Worm (Caenorhabditis elegans): Measurements from ENCODE around the gene C39B10.7.

The C39B10.7 gene

DNA sequence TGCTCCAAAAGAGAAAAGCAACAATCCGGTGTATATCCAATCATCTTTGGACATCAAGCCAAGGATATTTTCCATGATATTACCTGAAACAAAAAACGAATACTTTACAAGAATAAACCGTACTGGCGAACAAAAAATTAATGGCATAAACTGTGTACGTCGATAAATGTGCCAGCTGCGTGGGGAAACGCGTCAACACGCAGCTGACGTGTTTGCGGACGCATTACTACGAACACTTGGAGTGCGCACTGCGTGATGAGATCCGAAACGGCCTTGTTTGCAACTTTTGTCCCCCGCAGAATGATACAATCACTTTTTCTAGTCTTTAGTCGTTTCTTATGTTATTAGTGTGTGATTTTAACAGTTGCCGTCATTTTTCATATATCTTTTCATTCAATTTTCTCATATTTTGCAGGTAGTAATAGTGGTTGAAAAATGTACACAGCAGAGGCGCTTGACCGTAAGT, 47.8 kb downstream of the C39B10.7 start, which contains the start of the genes mboa-7 and git-1 (continued):
- no peak for TF ChIP-seq eyg-1 (tag; optimal IDR thresholded peaks at IDR 0.05)
- TF ChIP-seq ceh-2 (tag; optimal IDR thresholded peaks at IDR 0.05): no peak
- TF ChIP-seq pag-3 (tag; optimal IDR thresholded peaks at IDR 0.05; ENCODE audit: borderline replicate concordance): no peak
- TF ChIP-seq nfya-1 (tag; optimal IDR thresholded peaks at IDR 0.05): peak; percentile 41
- TF ChIP-seq unc-55 (GFP tag; optimal IDR thresholded peaks at IDR 0.05): no peak
- TF ChIP-seq sdc-2 (tag; optimal IDR thresholded peaks at IDR 0.05): peak; percentile 27
- TF ChIP-seq unc-86 (tag; optimal IDR thresholded peaks at IDR 0.05): no peak
- no peak for TF ChIP-seq nhr-11 (tag; optimal IDR thresholded peaks at IDR 0.05)
- no peak for TF ChIP-seq odd-2 (tag; optimal IDR thresholded peaks at IDR 0.05)
- TF ChIP-seq unc-42 (tag; optimal IDR thresholded peaks at IDR 0.05): no peak
- no peak for TF ChIP-seq pqm-1 (tag; optimal IDR thresholded peaks at IDR 0.05)
- peak; percentile 33 for TF ChIP-seq ceh-6 (GFP tag; optimal IDR thresholded peaks at IDR 0.05)
- no peak for TF ChIP-seq C38D4.7 (GFP tag; optimal IDR thresholded peaks at IDR 0.05)
- TF ChIP-seq ceh-24 (tag; optimal IDR thresholded peaks at IDR 0.05): no peak
- TF ChIP-seq hlh-8 (tag; optimal IDR thresholded peaks at IDR 0.05): no peak
- TF ChIP-seq fax-1 (tag; optimal IDR thresholded peaks at IDR 0.05): no peak
- TF ChIP-seq npax-4 (tag; optimal IDR thresholded peaks at IDR 0.05): no peak

DNA sequence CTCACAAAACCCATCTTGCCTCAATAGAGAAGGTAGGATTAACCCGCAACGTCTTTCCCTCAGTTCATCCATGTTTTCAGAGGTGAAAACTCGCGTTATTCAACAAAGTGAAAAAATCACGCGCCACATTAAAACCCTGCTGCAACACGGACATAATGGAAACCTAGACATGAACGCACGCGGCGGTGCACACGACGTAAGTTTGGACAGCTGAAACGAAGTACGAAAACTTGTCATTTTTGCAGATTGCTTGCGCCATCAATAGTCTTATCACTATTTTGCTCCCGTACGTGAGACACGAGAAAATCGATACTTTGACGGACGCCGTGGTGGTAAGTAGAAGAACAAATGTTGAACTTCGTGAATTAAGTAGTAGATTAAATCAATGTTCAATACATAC, 50.7 kb downstream of the C39B10.7 start:
- no peak for TF ChIP-seq dmd-4 (tag; optimal IDR thresholded peaks at IDR 0.05; ENCODE audit: borderline replicate concordance)
